Worm (Caenorhabditis elegans): ENCODE data around the gene F53H4.6.

F53H4.6 gene

DNA sequence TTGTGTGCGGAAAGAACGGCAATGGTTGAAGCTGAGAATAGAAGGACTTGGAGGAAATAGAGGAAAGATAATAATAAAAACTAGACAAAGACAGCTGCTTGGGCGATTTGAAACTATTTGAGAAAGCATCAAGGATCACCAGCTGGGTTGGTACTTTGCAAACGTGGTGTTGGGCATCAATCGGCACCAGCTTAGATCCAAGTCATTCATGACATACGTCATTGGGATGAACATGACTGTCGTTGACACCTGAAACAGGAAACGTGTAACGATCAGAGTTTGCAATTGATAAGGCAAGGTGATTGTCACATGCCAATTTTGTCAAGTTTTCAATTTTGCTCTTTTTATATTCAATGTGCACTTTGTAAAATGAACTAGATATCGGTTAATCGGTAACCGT lies 17.9 kb downstream of the F53H4.6 start (continued):
- TF ChIP-seq unc-62 (GFP tag; optimal IDR thresholded peaks at IDR 0.05 in 1 of 2) (no peak), unc-62 (tag; optimal IDR thresholded peaks at IDR 0.05) (no peak), skn-1 (tag; optimal IDR thresholded peaks at IDR 0.05) (no peak), mxl-2 (GFP tag; conservative IDR thresholded peaks at IDR 0.05) (peak; percentile 38; the same call in 1 of the 2 replicates), mdt-29 (GFP tag; IDR thresholded peaks at IDR 0.05) (no peak), lin-39 (tag; optimal IDR thresholded peaks at IDR 0.05) (no peak), set-16 (GFP tag; IDR thresholded peaks at IDR 0.05) (no peak), zip-11 (GFP tag; IDR thresholded peaks at IDR 0.05) (no peak), nhr-111 (GFP tag; optimal IDR thresholded peaks at IDR 0.05) (no peak), daf-16 (GFP tag; optimal IDR thresholded peaks at IDR 0.05) (peak in 1 of 2 experiments; percentile 70), daf-16 (tag; optimal IDR thresholded peaks at IDR 0.05) (peak; percentile 52), lin-29 (GFP tag; IDR thresholded peaks at IDR 0.05) (no peak), lim-7 (GFP tag; IDR thresholded peaks at IDR 0.05) (no peak), zfp-2 (tag; optimal IDR thresholded peaks at IDR 0.05) (no peak), fkh-10 (GFP tag; optimal IDR thresholded peaks at IDR 0.05) (no peak), nhr-77 (tag; optimal IDR thresholded peaks at IDR 0.05) (peak; percentile 63), daf-19 (GFP tag; conservative IDR thresholded peaks at IDR 0.05) (no peak), Y75B8A.6 (GFP tag; IDR thresholded peaks at IDR 0.05) (no peak), hlh-30 (tag; optimal IDR thresholded peaks at IDR 0.05; ENCODE audit: insufficient read depth) (peak; percentile 64), F26F4.8 (GFP tag; conservative IDR thresholded peaks at IDR 0.05) (no peak), zfp-3 (GFP tag; conservative IDR thresholded peaks at IDR 0.05) (no peak; the same call in 1 of the 2 replicates), snpc-4 (tag; optimal IDR thresholded peaks at IDR 0.05) (no peak), ceh-20 (GFP tag; IDR thresholded peaks at IDR 0.05) (no peak), zag-1 (tag; optimal IDR thresholded peaks at IDR 0.05) (no peak), unc-39 (tag; optimal IDR thresholded peaks at IDR 0.05) (no peak), ztf-11 (tag; optimal IDR thresholded peaks at IDR 0.05) (no peak), saeg-2 (GFP tag; IDR thresholded peaks at IDR 0.05) (no peak), php-3 (GFP tag; IDR thresholded peaks at IDR 0.05) (no peak), dmd-9 (GFP tag; IDR thresholded peaks at IDR 0.05) (no peak), F10B5.3 (tag; optimal IDR thresholded peaks at IDR 0.05) (no peak), hlh-11 (tag; optimal IDR thresholded peaks at IDR 0.05) (peak; percentile 89), fos-1 (tag; optimal IDR thresholded peaks at IDR 0.05) (no peak), Y48G9A.11 (GFP tag; IDR thresholded peaks at IDR 0.05) (no peak), lsy-2 (tag; optimal IDR thresholded peaks at IDR 0.05) (peak in 1 of 2 experiments; percentile 63), nhr-6 (tag; optimal IDR thresholded peaks at IDR 0.05) (no peak), lir-3 (tag; optimal IDR thresholded peaks at IDR 0.05) (no peak), nhr-28 (tag; optimal IDR thresholded peaks at IDR 0.05) (peak; percentile 46), lin-1 (GFP tag; IDR thresholded peaks at IDR 0.05) (peak; percentile 37; the same call in 1 of the 2 replicates), mes-2 (tag; optimal IDR thresholded peaks at IDR 0.05; ENCODE audit: poor library complexity, severe bottlenecking) (peak; percentile 34), ces-1 (GFP tag; optimal IDR thresholded peaks at IDR 0.05) (no peak), spr-3 (GFP tag; optimal IDR thresholded peaks at IDR 0.05) (no peak), ceh-44 (GFP tag; IDR thresholded peaks at IDR 0.05) (no peak), lin-38 (GFP tag; IDR thresholded peaks at IDR 0.05) (no peak), nhr-10 (tag; optimal IDR thresholded peaks at IDR 0.05) (peak; percentile 53), mxl-3 (GFP tag; optimal IDR thresholded peaks at IDR 0.05) (peak; percentile 66), dmd-8 (GFP tag; IDR thresholded peaks at IDR 0.05) (no peak), ctbp-1 (GFP tag; IDR thresholded peaks at IDR 0.05) (no peak), F49E8.2 (tag; optimal IDR thresholded peaks at IDR 0.05; ENCODE audit: borderline replicate concordance) (no peak), T20F7.1 (GFP tag; optimal IDR thresholded peaks at IDR 0.05) (peak; percentile 77), cey-2 (tag; optimal IDR thresholded peaks at IDR 0.05; ENCODE audit: borderline replicate concordance, insufficient read depth) (no peak), Y105C5A.15 (GFP tag; IDR thresholded peaks at IDR 0.05) (0 out of 2 replicates have a peak, but pooled peaks have one; percentile 31), nhr-48 (tag; optimal IDR thresholded peaks at IDR 0.05) (peak; percentile 90)
